Worm (Caenorhabditis elegans): ENCODE results near the gene C08D8.1.

C08D8.1 gene

DNA sequence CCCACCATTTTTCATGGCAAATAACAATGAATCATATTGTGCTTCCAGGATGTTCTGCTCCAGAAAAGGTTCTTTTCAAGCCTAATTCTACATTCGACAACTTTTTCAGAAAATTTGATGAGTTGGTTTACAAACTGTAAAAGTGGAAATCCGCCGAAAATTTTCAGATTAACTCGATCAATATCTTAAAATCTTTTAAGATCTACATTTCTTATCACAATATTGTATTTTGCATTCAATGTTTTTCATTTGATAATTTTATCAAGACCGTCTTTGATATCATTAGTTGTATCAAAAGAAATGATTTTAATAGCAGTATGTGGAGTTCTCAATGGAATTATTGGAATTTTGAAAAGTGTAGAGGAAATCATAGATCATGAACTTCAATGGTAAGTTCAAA is 14.2 kb downstream of the C08D8.1 start, which contains the start of gene F38E1.6:
Gene F38E1.6, plus strand, starts transcription at position 301 of the 400 bp plus-strand sequence.
- no peak for TF ChIP-seq Y55F3AM.14 (GFP tag; optimal IDR thresholded peaks at IDR 0.05)

DNA sequence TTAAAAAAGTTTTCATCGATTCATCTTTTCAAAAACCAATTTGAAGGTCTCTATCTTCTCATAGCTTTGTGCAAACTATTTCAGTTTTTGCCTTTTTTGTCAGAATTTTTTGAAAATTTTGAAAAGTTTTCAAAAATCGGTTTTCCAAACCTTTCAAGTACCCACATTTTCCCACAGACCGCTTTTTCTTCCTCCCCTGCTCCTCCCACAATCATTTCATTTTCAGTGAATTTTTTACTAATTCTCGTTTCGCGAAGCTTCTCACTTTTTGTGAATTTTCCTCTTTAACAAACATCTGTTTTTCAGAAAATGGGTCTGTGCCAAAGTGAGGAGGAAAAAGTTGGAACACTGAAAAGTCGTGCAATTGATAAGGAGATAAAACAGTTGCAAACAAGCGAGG is 25.1 kb downstream of the C08D8.1 start, which contains the start of gene gpa-2:
Gene gpa-2, plus strand, starts transcription at position 301 of the 400 bp plus-strand sequence.
- no peak for TF ChIP-seq ama-1 (optimal IDR thresholded peaks at IDR 0.05)
- TF ChIP-seq lin-11 (tag; optimal IDR thresholded peaks at IDR 0.05): no peak
- TF ChIP-seq lin-13 (GFP tag; optimal IDR thresholded peaks at IDR 0.05): no peak
- TF ChIP-seq ZK546.5 (tag; optimal IDR thresholded peaks at IDR 0.05): no peak
- no peak for TF ChIP-seq fos-1 (tag; optimal IDR thresholded peaks at IDR 0.05)
- no peak for TF ChIP-seq nhr-77 (tag; optimal IDR thresholded peaks at IDR 0.05)
- TF ChIP-seq ztf-1 (GFP tag; conservative IDR thresholded peaks at IDR 0.05): no peak
- TF ChIP-seq nhr-23 (tag; optimal IDR thresholded peaks at IDR 0.05): no peak
- no peak for TF ChIP-seq nhr-21 (tag; optimal IDR thresholded peaks at IDR 0.05)
- TF ChIP-seq mdl-1 (tag; optimal IDR thresholded peaks at IDR 0.05): no peak
- no peak for TF ChIP-seq Y55F3AM.14 (GFP tag; optimal IDR thresholded peaks at IDR 0.05)
- TF ChIP-seq mab-5 (tag; optimal IDR thresholded peaks at IDR 0.05): no peak

DNA sequence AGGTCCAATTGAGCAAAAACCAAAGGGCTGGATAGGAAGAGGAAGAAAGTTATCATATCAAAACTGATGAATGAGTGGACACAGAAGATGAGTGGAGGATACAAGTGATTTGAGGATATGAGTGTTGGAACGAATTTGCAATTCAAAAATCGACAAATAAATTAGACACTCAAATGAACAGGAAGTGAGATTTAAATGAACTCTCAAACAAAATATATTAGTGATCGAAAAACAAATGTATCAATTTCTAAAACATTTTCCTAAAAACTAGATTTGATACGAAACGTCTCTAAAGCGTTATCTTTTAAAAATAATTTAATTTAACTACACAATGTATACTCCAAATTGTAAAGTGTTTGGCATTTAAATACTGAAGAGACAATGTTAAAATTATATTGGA is 29.9 kb downstream of the C08D8.1 start, which contains the start of gene F38E1.10:
Gene F38E1.10, minus strand, starts transcription at position 101 of the 400 bp plus-strand sequence.
- no peak for TF ChIP-seq gmeb-1 (tag; optimal IDR thresholded peaks at IDR 0.05)
- TF ChIP-seq nhr-11 (tag; optimal IDR thresholded peaks at IDR 0.05): no peak
- no peak for TF ChIP-seq unc-55 (GFP tag; optimal IDR thresholded peaks at IDR 0.05)
- TF ChIP-seq nhr-237 (tag; optimal IDR thresholded peaks at IDR 0.05): no peak
- no peak for TF ChIP-seq nhr-12 (tag; optimal IDR thresholded peaks at IDR 0.05)
- no peak for TF ChIP-seq crh-2 (tag; optimal IDR thresholded peaks at IDR 0.05)
- no peak for TF ChIP-seq ceh-82 (tag; optimal IDR thresholded peaks at IDR 0.05)
- no peak for TF ChIP-seq nhr-23 (tag; optimal IDR thresholded peaks at IDR 0.05)
- TF ChIP-seq mbf-1 (tag; optimal IDR thresholded peaks at IDR 0.05): no peak

DNA sequence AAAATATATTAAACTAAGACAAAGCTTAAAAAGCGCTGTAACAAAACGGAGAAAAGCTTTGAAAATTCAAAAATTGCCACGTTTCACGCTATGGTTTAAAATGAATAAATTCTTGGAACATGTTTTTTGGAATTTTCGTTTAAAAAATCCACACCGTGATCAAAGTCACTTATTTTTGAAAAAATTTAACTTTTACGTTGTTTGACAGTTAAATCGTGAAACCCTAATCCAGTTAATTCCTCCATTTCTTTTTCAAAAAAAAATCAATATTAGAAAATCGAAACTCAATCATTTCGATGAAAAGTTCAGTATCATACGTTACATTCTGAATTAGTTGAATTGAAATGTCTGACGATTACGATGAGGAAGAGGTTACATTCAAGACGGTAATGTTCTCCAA is 30.3 kb downstream of the C08D8.1 start, which contains the start of gene F38E1.3:
Gene F38E1.3, plus strand, starts transcription at position 301 of the 400 bp plus-strand sequence.
- no peak for TF ChIP-seq ztf-4 (tag; optimal IDR thresholded peaks at IDR 0.05)
- no peak for TF ChIP-seq ceh-82 (tag; optimal IDR thresholded peaks at IDR 0.05)
- no peak for TF ChIP-seq crh-2 (tag; optimal IDR thresholded peaks at IDR 0.05)
- TF ChIP-seq lin-13 (GFP tag; optimal IDR thresholded peaks at IDR 0.05): no peak
- TF ChIP-seq gmeb-1 (tag; optimal IDR thresholded peaks at IDR 0.05): no peak
- no peak for TF ChIP-seq aly-2 (tag; optimal IDR thresholded peaks at IDR 0.05)

DNA sequence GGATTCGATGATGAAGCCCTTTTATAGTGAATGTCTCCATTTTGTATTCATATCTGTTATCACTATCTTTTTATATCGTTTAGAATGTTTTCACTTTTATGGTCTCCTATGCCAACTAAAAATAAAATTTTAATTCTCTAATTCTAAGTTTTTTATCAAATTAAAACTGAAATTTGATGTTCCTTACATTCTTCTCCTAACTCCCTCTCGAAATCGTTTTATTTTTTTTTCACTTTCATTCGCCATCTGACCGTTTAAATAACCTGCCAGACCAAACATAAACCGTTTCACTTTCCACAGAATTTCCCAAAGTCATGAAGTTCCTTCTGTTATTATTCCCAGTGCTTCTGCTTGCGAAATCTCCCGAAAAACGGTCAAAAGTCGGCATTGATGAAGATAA is 33.6 kb downstream of the C08D8.1 start, which contains the start of gene F52E1.5:
Gene F52E1.5, plus strand, starts transcription at position 301 of the 400 bp plus-strand sequence.
- TF ChIP-seq nhr-129 (tag; optimal IDR thresholded peaks at IDR 0.05) (no peak), elt-1 (tag; optimal IDR thresholded peaks at IDR 0.05) (no peak), egl-27 (tag; optimal IDR thresholded peaks at IDR 0.05) (no peak), aly-2 (tag; optimal IDR thresholded peaks at IDR 0.05) (no peak), F13H6.1 (tag; optimal IDR thresholded peaks at IDR 0.05) (no peak), C34F6.9 (tag; optimal IDR thresholded peaks at IDR 0.05) (no peak), Y55F3AM.14 (GFP tag; optimal IDR thresholded peaks at IDR 0.05) (no peak), sma-3 (GFP tag; optimal IDR thresholded peaks at IDR 0.05) (no peak), ztf-1 (GFP tag; conservative IDR thresholded peaks at IDR 0.05) (no peak), nhr-6 (tag; optimal IDR thresholded peaks at IDR 0.05) (no peak), nhr-12 (tag; optimal IDR thresholded peaks at IDR 0.05) (no peak), nhr-25 (tag; optimal IDR thresholded peaks at IDR 0.05) (no peak), lin-13 (GFP tag; optimal IDR thresholded peaks at IDR 0.05) (no peak), lin-11 (tag; optimal IDR thresholded peaks at IDR 0.05) (no peak), ama-1 (optimal IDR thresholded peaks at IDR 0.05) (no peak), nhr-23 (tag; optimal IDR thresholded peaks at IDR 0.05) (no peak)

DNA sequence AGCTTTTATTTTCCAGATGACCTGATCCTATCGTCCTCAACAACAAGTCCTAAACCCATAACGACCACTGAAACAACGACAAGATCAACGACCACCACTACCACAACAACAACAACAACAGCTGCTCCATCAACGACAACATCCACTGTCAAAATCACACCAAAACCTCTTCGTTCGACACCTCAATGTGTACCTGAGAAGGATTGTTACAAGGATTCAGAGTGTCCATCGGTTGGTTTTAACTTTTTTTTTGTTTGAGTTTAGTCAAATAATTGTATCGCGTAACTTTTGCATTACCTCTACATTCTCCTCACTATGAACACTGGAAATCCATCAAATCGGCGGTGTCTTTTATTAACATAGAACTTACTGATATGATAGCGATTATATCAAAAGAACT is 34.5 kb downstream of the C08D8.1 start:
- no peak for TF ChIP-seq snpc-4 (tag; optimal IDR thresholded peaks at IDR 0.05)
- TF ChIP-seq nhr-10 (tag; optimal IDR thresholded peaks at IDR 0.05): no peak
- no peak for TF ChIP-seq nhr-11 (tag; optimal IDR thresholded peaks at IDR 0.05)
- no peak for TF ChIP-seq lin-13 (GFP tag; optimal IDR thresholded peaks at IDR 0.05)
- no peak for TF ChIP-seq sem-4 (tag; optimal IDR thresholded peaks at IDR 0.05)
- TF ChIP-seq ztf-4 (tag; optimal IDR thresholded peaks at IDR 0.05): no peak
- no peak for TF ChIP-seq ceh-16 (tag; optimal IDR thresholded peaks at IDR 0.05)
- no peak for TF ChIP-seq nhr-129 (tag; optimal IDR thresholded peaks at IDR 0.05)
- TF ChIP-seq unc-62 (GFP tag; optimal IDR thresholded peaks at IDR 0.05): no peak
- TF ChIP-seq ZK546.5 (tag; optimal IDR thresholded peaks at IDR 0.05): no peak

Measured in whole organism, L2 larva.